Fruit fly (Drosophila melanogaster) whole organism, embryonic: ENCODE data around the gene lectin-29Ca.

ENCODE experiments used
- BtbVII ChIP-seq: fragments of 200-800 bp; sonication (Bioruptor generic); optimal IDR thresholded peaks from 3 replicates; lab custom pipeline; 2017; ENCODE audit warnings: missing biosample characterization, mild to moderate bottlenecking, missing genetic modification characterization
- C15 ChIP-seq: fragments of 200-800 bp; sonication (Bioruptor generic); IDR thresholded peaks from 3 replicates; pipeline ENCODE4 v1.3.6; 2022; ENCODE audit warnings: missing biosample characterization, missing genetic modification characterization
- CG10209 ChIP-seq: fragments of 200-800 bp; sonication (Bioruptor generic); optimal IDR thresholded peaks from 3 replicates; lab custom pipeline; 2017; ENCODE audit warnings: missing biosample characterization, mild to moderate bottlenecking, missing genetic modification characterization, missing genetic modification reagents
- CG1024 ChIP-seq: fragments of 200-800 bp; sonication (Bioruptor generic); IDR thresholded peaks from 2 replicates; pipeline ENCODE4 v1.3.6; 2022; ENCODE audit warnings: missing biosample characterization, missing genetic modification characterization
- CG10366 ChIP-seq: fragments of 200-800 bp; sonication (Bioruptor generic); IDR thresholded peaks from 2 replicates; pipeline ENCODE4 v1.3.6; 2022; ENCODE audit warnings: missing biosample characterization, missing genetic modification characterization
- CG12104 ChIP-seq: fragments of 200-800 bp; sonication (Bioruptor generic); optimal IDR thresholded peaks from 3 replicates; lab custom pipeline; 2016; ENCODE audit warnings: missing biosample characterization, missing genetic modification characterization
- CG12659 ChIP-seq: fragments of 200-800 bp; sonication (Bioruptor generic); optimal IDR thresholded peaks from 3 replicates; lab custom pipeline; 2017; ENCODE audit warnings: mild to moderate bottlenecking, missing biosample characterization, missing genetic modification reagents, missing genetic modification characterization
- CG14441 ChIP-seq: fragments of 200-800 bp; sonication (Bioruptor generic); IDR thresholded peaks from 2 replicates; pipeline ENCODE4 v1.3.6; 2022; ENCODE audit warnings: missing biosample characterization, missing genetic modification characterization
- CG17359 ChIP-seq: fragments of 200-800 bp; sonication (Bioruptor generic); optimal IDR thresholded peaks from 3 replicates; lab custom pipeline; 2018; ENCODE audit warnings: missing biosample characterization, mild to moderate bottlenecking, missing genetic modification characterization, moderate library complexity
- CG18262 ChIP-seq: fragments of 200-800 bp; optimal IDR thresholded peaks from 3 replicates; lab custom pipeline; 2019; ENCODE audit warnings: missing biosample characterization, mild to moderate bottlenecking, missing genetic modification characterization, moderate library complexity
- CG31441 ChIP-seq: fragments of 200-800 bp; sonication (Bioruptor generic); IDR thresholded peaks from 2 replicates; pipeline ENCODE4 v1.3.6; 2022; ENCODE audit warnings: missing biosample characterization, missing genetic modification characterization
- CG3847 ChIP-seq: fragments of 200-800 bp; sonication (Bioruptor generic); IDR thresholded peaks from 2 replicates; pipeline ENCODE4 v1.3.6; 2022; ENCODE audit warnings: missing biosample characterization, missing genetic modification characterization
- CG4328 ChIP-seq: fragments of 200-800 bp; sonication (Bioruptor generic); optimal IDR thresholded peaks from 3 replicates; lab custom pipeline; 2017; ENCODE audit warnings: missing biosample characterization, missing genetic modification reagents, missing genetic modification characterization
- CG4707 ChIP-seq: fragments of 200-800 bp; sonication (Bioruptor generic); optimal IDR thresholded peaks from 2 replicates; lab custom pipeline; 2018; ENCODE audit warnings: missing biosample characterization, mild to moderate bottlenecking, missing genetic modification characterization, moderate library complexity
- CG6813 ChIP-seq: fragments of 200-800 bp; sonication (Bioruptor generic); optimal IDR thresholded peaks from 2 replicates; lab custom pipeline; 2017; ENCODE audit warnings: missing biosample characterization, missing genetic modification characterization, mild to moderate bottlenecking, moderate library complexity, missing genetic modification reagents
- CG9817 ChIP-seq: fragments of 200-800 bp; sonication (Bioruptor generic); optimal IDR thresholded peaks from 2 replicates; lab custom pipeline; 2018; ENCODE audit warnings: missing biosample characterization, mild to moderate bottlenecking, missing genetic modification characterization, moderate library complexity
- D19B ChIP-seq: fragments of 200-800 bp; sonication (Bioruptor generic); optimal IDR thresholded peaks from 2 replicates; lab custom pipeline; 2017; ENCODE audit warnings: missing biosample characterization, mild to moderate bottlenecking, missing genetic modification characterization
- Dad ChIP-seq: fragments of 200-800 bp; sonication (Bioruptor generic); optimal IDR thresholded peaks from 3 replicates; lab custom pipeline; 2016; ENCODE audit warnings: missing biosample characterization, missing genetic modification characterization
- Dip3 ChIP-seq: fragments of 200-800 bp; sonication (Bioruptor generic); optimal IDR thresholded peaks from 3 replicates; lab custom pipeline; 2016; ENCODE audit warnings: missing biosample characterization, missing genetic modification characterization
- Dll ChIP-seq: fragments of 200-800 bp; sonication (Bioruptor generic); IDR thresholded peaks from 4 replicates; pipeline ENCODE4 v1.3.6; 2022; ENCODE audit warnings: missing biosample characterization, missing genetic modification characterization; ENCODE audit not compliant: partially characterized antibody
- Eip74EF ChIP-seq, 2 experiments: fragments of 200-800 bp in 1 of 2; fragments of >200 bp in 1 of 2; sonication (Bioruptor generic) in 1 of 2; optimal IDR thresholded peaks; 2 replicates each; lab custom pipeline; 2017 to 2019; ENCODE audit warnings: missing biosample characterization in 2 of 2, missing genetic modification characterization in 2 of 2, mild to moderate bottlenecking in 1 of 2, moderate library complexity in 1 of 2
- H15 ChIP-seq: fragments of 200-800 bp; sonication (Bioruptor generic); IDR thresholded peaks from 3 replicates; pipeline ENCODE4 v1.3.6; 2022; ENCODE audit warnings: missing biosample characterization, missing genetic modification characterization
- HHEX ChIP-seq: fragments of 200-800 bp; sonication (Bioruptor generic); optimal IDR thresholded peaks from 3 replicates; lab custom pipeline; 2017; ENCODE audit warnings: missing biosample characterization, mild to moderate bottlenecking, missing genetic modification characterization, missing genetic modification reagents
- Hr39 ChIP-seq: fragments of >200 bp; optimal IDR thresholded peaks from 2 replicates; lab custom pipeline; 2017
- Hr51 ChIP-seq, 2 experiments: fragments of 200-800 bp; sonication (Bioruptor generic); optimal IDR thresholded peaks; 2 replicates in 1 of 2; 3 replicates in 1 of 2; lab custom pipeline; 2016 to 2018; ENCODE audit warnings: missing biosample characterization in 2 of 2, missing genetic modification characterization in 2 of 2, mild to moderate bottlenecking in 1 of 2, moderate library complexity in 1 of 2
- Lhr ChIP-seq: fragments of 200-800 bp; sonication (Bioruptor generic); optimal IDR thresholded peaks from 3 replicates; lab custom pipeline; 2017; ENCODE audit warnings: mild to moderate bottlenecking, missing biosample characterization, missing genetic modification reagents, missing genetic modification characterization
- Med ChIP-seq: fragments of 200-800 bp; sonication (Bioruptor generic); peaks from one replicate; lab custom pipeline; 2016; ENCODE audit warnings: missing biosample characterization, missing genetic modification characterization, mild to moderate bottlenecking, inconsistent platforms, moderate library complexity
- Mes4 ChIP-seq: fragments of 200-800 bp; sonication (Bioruptor generic); optimal IDR thresholded peaks from 2 replicates; lab custom pipeline; 2016; ENCODE audit warnings: missing biosample characterization, missing genetic modification characterization
- NFAT ChIP-seq: fragments of 200-800 bp; sonication (Bioruptor generic); IDR thresholded peaks from 2 replicates; pipeline ENCODE4 v1.3.6; 2022; ENCODE audit warnings: missing biosample characterization, missing genetic modification characterization
- Nf-YA ChIP-seq: fragments of 200-800 bp; sonication (Bioruptor generic); IDR thresholded peaks from 2 replicates; pipeline ENCODE4 v1.3.6; 2022; ENCODE audit warnings: missing biosample characterization, missing genetic modification characterization
- Ravus ChIP-seq: fragments of 200-800 bp; sonication (Bioruptor generic); IDR thresholded peaks from 2 replicates; pipeline ENCODE4 v1.3.6; 2022; ENCODE audit warnings: missing biosample characterization, missing genetic modification characterization
- Rfx ChIP-seq: fragments of 200-800 bp; sonication (Bioruptor generic); IDR thresholded peaks from 2 replicates; pipeline ENCODE4 v1.3.6; 2022; ENCODE audit warnings: missing biosample characterization, missing genetic modification characterization
- Sin3A ChIP-seq: fragments of >200 bp; optimal IDR thresholded peaks from 2 replicates; lab custom pipeline; 2018
- Taf1 ChIP-seq: fragments of 200-800 bp; sonication (Bioruptor generic); IDR thresholded peaks from 2 replicates; pipeline ENCODE4 v1.3.6; 2022; ENCODE audit warnings: missing biosample characterization, missing genetic modification characterization
- abd-A ChIP-seq: fragments of 200-800 bp; sonication (Bioruptor generic); optimal IDR thresholded peaks from 3 replicates; lab custom pipeline; 2019; ENCODE audit warnings: missing biosample characterization, mild to moderate bottlenecking, missing genetic modification characterization, moderate library complexity
- dan ChIP-seq: fragments of 200-800 bp; sonication (Bioruptor generic); IDR thresholded peaks from 2 replicates; pipeline ENCODE4 v1.3.6; 2022; ENCODE audit warnings: missing biosample characterization, missing genetic modification characterization
- dati ChIP-seq: fragments of 200-800 bp; sonication (Bioruptor generic); IDR thresholded peaks from 2 replicates; pipeline ENCODE4 v1.3.6; 2022; ENCODE audit warnings: missing biosample characterization, missing genetic modification characterization
- dpn ChIP-seq, 2 experiments: fragments of 200-800 bp; sonication (Bioruptor generic); optimal IDR thresholded peaks; 3 replicates each; lab custom pipeline; 2016; ENCODE audit warnings: missing biosample characterization in 2 of 2, missing genetic modification characterization in 2 of 2
- dysf ChIP-seq: fragments of 200-800 bp; sonication (Bioruptor generic); IDR thresholded peaks from 3 replicates; pipeline ENCODE4 v1.3.6; 2022; ENCODE audit warnings: missing biosample characterization, missing genetic modification characterization
- ham ChIP-seq: fragments of 200-800 bp; sonication (Bioruptor generic); IDR thresholded peaks from 2 replicates; pipeline ENCODE4 v1.3.6; 2022; ENCODE audit warnings: missing biosample characterization, missing genetic modification characterization
- kay ChIP-seq: fragments of 200-800 bp; sonication (Bioruptor generic); optimal IDR thresholded peaks from 2 replicates; lab custom pipeline; 2016; ENCODE audit warnings: missing biosample characterization, missing genetic modification characterization
- lmd ChIP-seq: fragments of 200-800 bp; sonication (Bioruptor generic); IDR thresholded peaks from 2 replicates; pipeline ENCODE4 v1.3.6; 2022; ENCODE audit warnings: missing biosample characterization, missing genetic modification characterization
- lov ChIP-seq, 2 experiments: fragments of 200-800 bp in 1 of 2; fragments of >200 bp in 1 of 2; sonication (Bioruptor generic) in 1 of 2; IDR thresholded peaks in 1 of 2; optimal IDR thresholded peaks in 1 of 2; 2 replicates in 1 of 2; 3 replicates in 1 of 2; pipeline versions ENCODE4 v1.3.6 to Lab custom; 2017 to 2022; ENCODE audit warnings: missing biosample characterization in 1 of 2, missing genetic modification characterization in 1 of 2
- phol ChIP-seq: fragments of 200-800 bp; sonication (Bioruptor generic); optimal IDR thresholded peaks from 3 replicates; lab custom pipeline; 2018; ENCODE audit warnings: missing biosample characterization, mild to moderate bottlenecking, missing genetic modification characterization, moderate library complexity
- pita ChIP-seq: fragments of 200-800 bp; sonication (Bioruptor generic); optimal IDR thresholded peaks from 2 replicates; lab custom pipeline; 2017; ENCODE audit warnings: missing biosample characterization, mild to moderate bottlenecking, missing genetic modification characterization
- pnt ChIP-seq: fragments of 200-800 bp; sonication (Bioruptor generic); optimal IDR thresholded peaks from 3 replicates; lab custom pipeline; 2016; ENCODE audit warnings: missing biosample characterization, missing genetic modification characterization
- row ChIP-seq: fragments of 200-800 bp; sonication (Bioruptor generic); IDR thresholded peaks from 3 replicates; pipeline ENCODE4 v1.3.6; 2022; ENCODE audit warnings: missing biosample characterization, missing genetic modification characterization
- slp2 ChIP-seq: fragments of 200-800 bp; sonication (Bioruptor generic); optimal IDR thresholded peaks from 2 replicates; lab custom pipeline; 2016; ENCODE audit warnings: missing biosample characterization, missing genetic modification characterization
- sna ChIP-seq: fragments of 200-800 bp; sonication (Bioruptor generic); IDR thresholded peaks from 2 replicates; pipeline ENCODE4 v1.3.6; 2022; ENCODE audit warnings: missing biosample characterization, missing genetic modification characterization; ENCODE audit not compliant: partially characterized antibody
- vnd ChIP-seq: fragments of 200-800 bp; sonication (Bioruptor generic); IDR thresholded peaks from 3 replicates; pipeline ENCODE4 v1.3.6; 2022; ENCODE audit warnings: missing biosample characterization, missing genetic modification characterization; ENCODE audit not compliant: partially characterized antibody
- yki ChIP-seq: fragments of >200 bp; optimal IDR thresholded peaks from 3 replicates; lab custom pipeline; 2018

Gene lectin-29Ca

dm6 chr2L:8371354-8371937 lies 22.6 kb downstream of the lectin-29Ca start (continued):
- TF ChIP-seq Sin3A (no peak), Eip74EF (GFP tag; optimal IDR thresholded peaks at IDR 0.05; lab: Kevin White, UChicago) (no peak), Med (GFP tag; lab: Kevin White, UChicago) (peak; percentile 61), lmd (GFP tag; lab: Robert Waterston, UW) (no peak), CG14441 (GFP tag; lab: Robert Waterston, UW) (0 out of 2 replicates have a peak, but pooled peaks have one; percentile 30), sna (GFP tag; lab: Robert Waterston, UW) (no peak), dati (GFP tag; lab: Robert Waterston, UW) (no peak), kay (GFP tag; lab: Kevin White, UChicago) (no peak), Hr51 (GFP tag; optimal IDR thresholded peaks at IDR 0.05; lab: Kevin White, UChicago) (peak in 1 of 2 experiments; percentile 52), D19B (GFP tag; lab: Kevin White, UChicago) (no peak), Mes4 (GFP tag; lab: Kevin White, UChicago) (no peak), CG3847 (GFP tag; lab: Robert Waterston, UW) (no peak), pnt (GFP tag; lab: Kevin White, UChicago) (no peak), dysf (GFP tag; lab: Robert Waterston, UW) (0 out of 3 replicates have a peak, but pooled peaks have one; percentile 12), abd-A (tag; lab: Kevin White, UChicago) (no peak), C15 (GFP tag; lab: Robert Waterston, UW) (no peak), slp2 (GFP tag; lab: Kevin White, UChicago) (no peak), CG10366 (GFP tag; lab: Robert Waterston, UW) (0 out of 2 replicates have a peak, but pooled peaks have one; percentile 8), CG18262 (tag; lab: Kevin White, UChicago) (peak; percentile 18), H15 (GFP tag; lab: Robert Waterston, UW) (no peak), Ravus (no peak), Hr39 (lab: Kevin White, UChicago) (no peak), CG17359 (tag; lab: Kevin White, UChicago) (peak; percentile 14), row (peak; percentile 38; the same call in 1 of the 3 replicates), pita (no peak), dan (GFP tag; lab: Robert Waterston, UW) (no peak), CG12104 (GFP tag; lab: Kevin White, UChicago) (no peak), CG10209 (GFP tag; lab: Kevin White, UChicago) (no peak), CG4707 (GFP tag; lab: Kevin White, UChicago) (no peak), NFAT (no peak), Rfx (no peak), CG6813 (GFP tag; lab: Kevin White, UChicago) (peak; percentile 14), CG9817 (no peak), dpn (GFP tag; optimal IDR thresholded peaks at IDR 0.05; lab: Kevin White, UChicago) (peak in 1 of 2 experiments; percentile 24), HHEX (GFP tag; lab: Kevin White, UChicago) (peak; percentile 19), yki (lab: Kevin White, UChicago) (no peak), BtbVII (GFP tag; lab: Kevin White, UChicago) (peak; percentile 24), CG4328 (no peak), CG31441 (GFP tag; lab: Robert Waterston, UW) (peak; percentile 50; the same call in 1 of the 2 replicates), phol (tag; lab: Kevin White, UChicago) (peak; percentile 23), Dip3 (GFP tag; lab: Kevin White, UChicago) (no peak), CG12659 (peak; percentile 23), vnd (GFP tag; lab: Robert Waterston, UW) (no peak), lov (optimal IDR thresholded peaks at IDR 0.05; lab: Kevin White, UChicago) (no peak), lov (GFP tag; IDR thresholded peaks at IDR 0.05; lab: Robert Waterston, UW) (no peak), CG1024 (GFP tag; lab: Robert Waterston, UW) (no peak), ham (GFP tag; lab: Robert Waterston, UW) (no peak), Nf-YA (no peak), Taf1 (GFP tag; lab: Robert Waterston, UW) (no peak), Dad (GFP tag; lab: Kevin White, UChicago) (no peak), Lhr (GFP tag; lab: Kevin White, UChicago) (no peak), Dll (GFP tag; lab: Robert Waterston, UW) (no peak)
